Worm (Caenorhabditis elegans): ENCODE data around the gene W06D11.2.

ce11 chrX:12282911-12283310, 13.6 kb downstream of the W06D11.2 start, which contains the start of gene C04B4.2:
- TF ChIP-seq T22C8.4 (GFP tag; IDR thresholded peaks at IDR 0.05) = no peak
- TF ChIP-seq klf-2 (GFP tag; conservative IDR thresholded peaks at IDR 0.05) = 0 out of 2 replicates have a peak, but pooled peaks have one; percentile 29
- no peak for TF ChIP-seq flt-1 (GFP tag; IDR thresholded peaks at IDR 0.05)
- TF ChIP-seq ref-1 (GFP tag; conservative IDR thresholded peaks at IDR 0.05) = no peak
- TF ChIP-seq cog-1 (tag; optimal IDR thresholded peaks at IDR 0.05) = no peak
- TF ChIP-seq ztf-23 (GFP tag; IDR thresholded peaks at IDR 0.05) = no peak
- TF ChIP-seq med-1 (GFP tag; optimal IDR thresholded peaks at IDR 0.05; ENCODE audit: insufficient read depth) = no peak
- no peak for TF ChIP-seq ztf-29 (GFP tag; IDR thresholded peaks at IDR 0.05)
- TF ChIP-seq tab-1 (GFP tag; IDR thresholded peaks at IDR 0.05) = no peak
